Worm (Caenorhabditis elegans) whole organism, dauer: ENCODE measurements around the gene inx-6.

ENCODE experiments used
- unc-62 ChIP-seq: sonication (generic microtip); optimal IDR thresholded peaks from 2 replicates; lab custom pipeline; 2017; ENCODE audit warnings: missing biosample characterization, missing genetic modification reagents, missing genetic modification characterization

The inx-6 gene

ce11 chrIV:12744713-12745112 lies 1.7 kb upstream of the inx-6 start, which contains the start of gene C36H8.1:
Gene C36H8.1, minus strand, starts transcription at chrIV:12744813.
- no peak for TF ChIP-seq unc-62 (GFP tag; lab: Kevin White, UChicago)

- no peak for TF ChIP-seq unc-62 (GFP tag; lab: Kevin White, UChicago)
Observed at ce11 chrIV:12748760-12749159, 2.4 kb downstream of the inx-6 start.

- TF ChIP-seq unc-62 (GFP tag; lab: Kevin White, UChicago) = no peak
Observed at ce11 chrIV:12754170-12754569, 7.8 kb downstream of the inx-6 start.

- no peak for TF ChIP-seq unc-62 (GFP tag; lab: Kevin White, UChicago)
Observed at ce11 chrIV:12755641-12756040, 9.3 kb downstream of the inx-6 start.

ce11 chrIV:12757470-12757869 lies 11.1 kb downstream of the inx-6 start, which contains the start of gene flp-9:
Gene flp-9, minus strand, starts transcription at chrIV:12757570.
- TF ChIP-seq unc-62 (GFP tag; lab: Kevin White, UChicago) = no peak

ce11 chrIV:12762782-12763181 lies 16.4 kb downstream of the inx-6 start:
- TF ChIP-seq unc-62 (GFP tag; lab: Kevin White, UChicago) = no peak

ce11 chrIV:12765067-12765466 lies 18.7 kb downstream of the inx-6 start, which contains the start of gene ZK897.10:
Gene ZK897.10, plus strand, starts transcription at chrIV:12765351.
- TF ChIP-seq unc-62 (GFP tag; lab: Kevin White, UChicago) = no peak

- TF ChIP-seq unc-62 (GFP tag; lab: Kevin White, UChicago) = no peak
Observed at ce11 chrIV:12771414-12771813, 25.0 kb downstream of the inx-6 start.

ce11 chrIV:12773519-12773918 lies 27.1 kb downstream of the inx-6 start, which contains the start of gene unc-31:
Gene unc-31, plus strand, starts transcription at chrIV:12773867.
- TF ChIP-seq unc-62 (GFP tag; lab: Kevin White, UChicago) = no peak

ce11 chrIV:12780980-12781379 lies 34.6 kb downstream of the inx-6 start:
- TF ChIP-seq unc-62 (GFP tag; lab: Kevin White, UChicago) = no peak

- no peak for TF ChIP-seq unc-62 (GFP tag; lab: Kevin White, UChicago)
Observed at ce11 chrIV:12781804-12782449, 35.5 kb downstream of the inx-6 start.

ce11 chrIV:12783165-12783564 lies 36.8 kb downstream of the inx-6 start:
- TF ChIP-seq unc-62 (GFP tag; lab: Kevin White, UChicago) = no peak

ce11 chrIV:12785988-12786387 lies 39.6 kb downstream of the inx-6 start:
- TF ChIP-seq unc-62 (GFP tag; lab: Kevin White, UChicago) = no peak

ce11 chrIV:12789088-12789487 lies 42.7 kb downstream of the inx-6 start, which contains the start of gene F07C6.3:
Gene F07C6.3, plus strand, starts transcription at chrIV:12789235.
- TF ChIP-seq unc-62 (GFP tag; lab: Kevin White, UChicago) = no peak

ce11 chrIV:12790871-12791270 lies 44.5 kb downstream of the inx-6 start, which contains the start of gene F07C6.2:
Gene F07C6.2, plus strand, starts transcription at chrIV:12791171.
- TF ChIP-seq unc-62 (GFP tag; lab: Kevin White, UChicago) = no peak

ce11 chrIV:12792494-12792893 lies 46.1 kb downstream of the inx-6 start, which contains the start of gene F07C6.6:
Gene F07C6.6, plus strand, starts transcription at chrIV:12792794.
- no peak for TF ChIP-seq unc-62 (GFP tag; lab: Kevin White, UChicago)

- no peak for TF ChIP-seq unc-62 (GFP tag; lab: Kevin White, UChicago)
Observed at ce11 chrIV:12793621-12794020, 47.2 kb downstream of the inx-6 start, which contains the start of gene pin-2. Gene pin-2, plus strand, starts transcription at chrIV:12793847.
